Worm (Caenorhabditis elegans): ENCODE results near the gene cdh-4.

DNA sequence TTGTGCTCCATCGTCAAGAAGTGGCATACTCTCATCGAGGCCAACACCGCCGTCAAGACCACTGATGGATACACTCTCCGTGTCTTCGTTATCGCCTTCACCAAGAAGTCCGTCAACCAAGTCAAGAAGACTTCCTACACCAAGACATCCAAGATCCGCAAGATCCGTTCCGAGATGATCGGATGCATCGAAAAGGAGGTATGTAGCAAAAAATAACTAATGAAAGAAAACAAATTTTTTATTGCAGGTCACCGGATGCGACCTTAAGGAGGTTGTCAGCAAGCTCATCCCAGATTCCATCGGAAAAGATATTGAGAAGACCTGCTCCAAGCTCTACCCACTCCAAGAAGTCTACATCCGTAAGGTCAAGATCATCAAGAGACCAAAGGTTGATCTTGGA lies 43.8 kb upstream of the cdh-4 start:
- TF ChIP-seq pha-4 (tag; optimal IDR thresholded peaks at IDR 0.05) (no peak), lin-13 (tag; optimal IDR thresholded peaks at IDR 0.05) (no peak), unc-39 (tag; optimal IDR thresholded peaks at IDR 0.05) (no peak), nhr-76 (tag; optimal IDR thresholded peaks at IDR 0.05) (no peak), lsy-2 (tag; optimal IDR thresholded peaks at IDR 0.05) (no peak), lin-32 (GFP tag; optimal IDR thresholded peaks at IDR 0.05) (no peak), nhr-2 (tag; optimal IDR thresholded peaks at IDR 0.05) (no peak), nhr-28 (tag; optimal IDR thresholded peaks at IDR 0.05) (no peak), mep-1 (tag; optimal IDR thresholded peaks at IDR 0.05) (no peak), nhr-237 (tag; optimal IDR thresholded peaks at IDR 0.05) (no peak), tbx-8 (GFP tag; optimal IDR thresholded peaks at IDR 0.05) (no peak), snpc-4 (tag; optimal IDR thresholded peaks at IDR 0.05) (no peak), nhr-12 (tag; optimal IDR thresholded peaks at IDR 0.05) (no peak), ceh-83 (GFP tag; optimal IDR thresholded peaks at IDR 0.05) (no peak)
